Worm (Caenorhabditis elegans) whole organism, L3 larva: ENCODE data around the gene C25F9.10.

Experiments
- ama-1 ChIP-seq: fragments of 150-350 bp; optimal IDR thresholded peaks from 2 replicates; lab custom pipeline; 2018
- elt-1 ChIP-seq: fragments of 150-350 bp; optimal IDR thresholded peaks from 2 replicates; lab custom pipeline; 2014; ENCODE audit warnings: missing biosample characterization, missing genetic modification characterization
- elt-2 ChIP-seq: sonication (generic microtip); optimal IDR thresholded peaks from 2 replicates; lab custom pipeline; 2016; ENCODE audit warnings: missing genetic modification reagents, mild to moderate bottlenecking, missing genetic modification characterization, missing compliant biosample characterization

The C25F9.10 gene

ce11 chrV:19455650-19456049 lies 50.1 kb downstream of the C25F9.10 start, which contains the start of the genes Y43F8B.13 and Y43F8B.14:
Gene Y43F8B.13, plus strand, starts transcription at chrV:19455950.
Gene Y43F8B.14, minus strand, starts transcription at chrV:19455971.
- no peak for TF ChIP-seq elt-1 (tag; lab: Kevin White, UChicago)
- TF ChIP-seq ama-1 (lab: Kevin White, UChicago): no peak
- TF ChIP-seq elt-2 (tag; lab: Kevin White, UChicago): peak; percentile 4
- TF ChIP-seq, all 47 proteins: peak for 1
